Fruit fly (Drosophila melanogaster) whole organism, wandering third instar larva: ENCODE measurements around the gene Tl.

Experiments
- Abd-B ChIP-seq: fragments of >200 bp; optimal IDR thresholded peaks from 2 replicates; lab custom pipeline; 2017; ENCODE audit warnings: missing biosample characterization, missing genetic modification characterization
- CG32264 ChIP-seq: fragments of 200-800 bp; sonication (Bioruptor generic); optimal IDR thresholded peaks from 2 replicates; lab custom pipeline; 2016; ENCODE audit warnings: missing biosample characterization, missing genetic modification characterization
- CG9705 ChIP-seq: fragments of 200-800 bp; sonication (Bioruptor generic); optimal IDR thresholded peaks from 2 replicates; lab custom pipeline; 2018; ENCODE audit warnings: missing biosample characterization, mild to moderate bottlenecking, missing genetic modification characterization
- CrebA ChIP-seq: fragments of 200-800 bp; sonication (Bioruptor generic); optimal IDR thresholded peaks from 2 replicates; lab custom pipeline; 2016; ENCODE audit warnings: missing biosample characterization, mild to moderate bottlenecking, missing genetic modification characterization, borderline replicate concordance
- Dfd ChIP-seq: fragments of >200 bp; optimal IDR thresholded peaks from 2 replicates; lab custom pipeline; 2017; ENCODE audit warnings: missing biosample characterization, missing genetic modification characterization
- Dif ChIP-seq: fragments of 200-275, 200-300 bp; sonication (Bioruptor generic); optimal IDR thresholded peaks from 2 replicates; lab custom pipeline; 2018; ENCODE audit warnings: missing biosample characterization, missing genetic modification characterization; ENCODE audit not compliant: partially characterized antibody
- GATAd ChIP-seq: sonication (Bioruptor generic); optimal IDR thresholded peaks from 2 replicates; lab custom pipeline; 2016; ENCODE audit warnings: missing biosample characterization, missing genetic modification characterization
- HLH106 ChIP-seq: fragments of 200-800 bp; optimal IDR thresholded peaks from 3 replicates; lab custom pipeline; 2019; ENCODE audit warnings: missing biosample characterization, mild to moderate bottlenecking, missing genetic modification characterization, moderate library complexity
- Hnf4 ChIP-seq: fragments of 200-800 bp; sonication (Bioruptor generic); optimal IDR thresholded peaks from 2 replicates; lab custom pipeline; 2016; ENCODE audit warnings: missing biosample characterization, mild to moderate bottlenecking, missing genetic modification characterization
- Hr78 ChIP-seq: fragments of >200 bp; optimal IDR thresholded peaks from 2 replicates; lab custom pipeline; 2017; ENCODE audit warnings: missing biosample characterization, missing genetic modification characterization
- Hr83 ChIP-seq: fragments of 200-300 bp; sonication (Bioruptor generic); optimal IDR thresholded peaks from 2 replicates; lab custom pipeline; 2016; ENCODE audit warnings: missing biosample characterization, mild to moderate bottlenecking, missing genetic modification characterization, moderate library complexity; ENCODE audit not compliant: poor library complexity, severe bottlenecking
- Jra ChIP-seq: sonication (Bioruptor generic); optimal IDR thresholded peaks from 2 replicates; lab custom pipeline; 2016; ENCODE audit warnings: missing biosample characterization, missing genetic modification characterization
- Mio ChIP-seq: sonication (Bioruptor generic); optimal IDR thresholded peaks from 2 replicates; lab custom pipeline; 2016; ENCODE audit warnings: missing biosample characterization, missing genetic modification characterization
- Myc ChIP-seq: fragments of >200 bp; optimal IDR thresholded peaks from 2 replicates; lab custom pipeline; 2017
- N ChIP-seq: fragments of >200 bp; optimal IDR thresholded peaks from 2 replicates; lab custom pipeline; 2018; ENCODE audit warnings: missing biosample characterization, missing external identifiers, missing genetic modification characterization
- OdsH ChIP-seq: fragments of 200-800 bp; sonication (Bioruptor generic); optimal IDR thresholded peaks from 2 replicates; lab custom pipeline; 2016; ENCODE audit warnings: missing biosample characterization, mild to moderate bottlenecking, missing genetic modification characterization
- Rel ChIP-seq, 2 experiments: fragments of 200-800 bp; sonication (Bioruptor generic) in 1 of 2; optimal IDR thresholded peaks; 2 replicates in 1 of 2; 3 replicates in 1 of 2; lab custom pipeline; 2016 to 2019; ENCODE audit warnings: mild to moderate bottlenecking in 2 of 2, missing biosample characterization in 2 of 2, missing genetic modification characterization in 2 of 2, moderate library complexity in 1 of 2
- Sp1 ChIP-seq: fragments of 200-800 bp; sonication (Bioruptor generic); optimal IDR thresholded peaks from 3 replicates; lab custom pipeline; 2019; ENCODE audit warnings: missing biosample characterization, mild to moderate bottlenecking, missing genetic modification characterization, moderate library complexity
- Vsx2 ChIP-seq: fragments of 200-300, 225-300 bp; sonication (Bioruptor generic); optimal IDR thresholded peaks from 2 replicates; lab custom pipeline; 2018; ENCODE audit warnings: missing biosample characterization, missing genetic modification characterization; ENCODE audit not compliant: partially characterized antibody
- br ChIP-seq: fragments of 200-800 bp; sonication (Bioruptor generic); optimal IDR thresholded peaks from 2 replicates; lab custom pipeline; 2016; ENCODE audit warnings: missing biosample characterization, missing genetic modification characterization
- brk ChIP-seq: fragments of 200-800 bp; sonication (Bioruptor generic); optimal IDR thresholded peaks from 2 replicates; lab custom pipeline; 2016; ENCODE audit warnings: missing biosample characterization, mild to moderate bottlenecking, missing genetic modification characterization
- dl ChIP-seq, 2 experiments: fragments of 175-275, 200-275 bp in 1 of 2; fragments of 200-275 bp in 1 of 2; sonication (Bioruptor generic); optimal IDR thresholded peaks; lab custom pipeline; 2018; ENCODE audit warnings: mild to moderate bottlenecking in 2 of 2, missing biosample characterization in 2 of 2, missing genetic modification characterization in 2 of 2, moderate library complexity in 2 of 2; ENCODE audit not compliant: partially characterized antibody in 2 of 2, insufficient read depth in 1 of 2
- dmrt93B ChIP-seq: fragments of 200-800 bp; sonication (Bioruptor generic); optimal IDR thresholded peaks from 2 replicates; lab custom pipeline; 2018; ENCODE audit warnings: missing biosample characterization, mild to moderate bottlenecking, missing genetic modification characterization
- dsf ChIP-seq: sonication (Bioruptor generic); optimal IDR thresholded peaks from 2 replicates; lab custom pipeline; 2016; ENCODE audit warnings: missing biosample characterization, missing genetic modification characterization, borderline replicate concordance
- ey ChIP-seq: fragments of 200-800 bp; sonication (Bioruptor generic); optimal IDR thresholded peaks from 2 replicates; lab custom pipeline; 2016; ENCODE audit warnings: missing biosample characterization, missing genetic modification characterization
- foxo ChIP-seq, 2 experiments: fragments of 200-800 bp; sonication (Bioruptor generic); optimal IDR thresholded peaks; 2 replicates in 1 of 2; 3 replicates in 1 of 2; lab custom pipeline; 2016 to 2017; ENCODE audit warnings: missing biosample characterization in 2 of 2, missing genetic modification characterization in 2 of 2
- fru ChIP-seq: fragments of 200-800 bp; sonication (Bioruptor generic); optimal IDR thresholded peaks from 3 replicates; lab custom pipeline; 2016; ENCODE audit warnings: missing biosample characterization, mild to moderate bottlenecking, missing genetic modification characterization
- h ChIP-seq: fragments of 200-800 bp; sonication (Bioruptor generic); optimal IDR thresholded peaks from 3 replicates; lab custom pipeline; 2016; ENCODE audit warnings: missing biosample characterization, mild to moderate bottlenecking, missing genetic modification characterization
- jim ChIP-seq: fragments of 175-275, 200-325 bp; sonication (Bioruptor generic); optimal IDR thresholded peaks from 2 replicates; lab custom pipeline; 2016; ENCODE audit warnings: missing biosample characterization, mild to moderate bottlenecking, missing genetic modification characterization
- lola ChIP-seq: fragments of >200 bp; optimal IDR thresholded peaks from 2 replicates; lab custom pipeline; 2017; ENCODE audit warnings: missing biosample characterization, missing genetic modification characterization
- pan ChIP-seq: fragments of >200 bp; optimal IDR thresholded peaks from 2 replicates; lab custom pipeline; 2017
- psq ChIP-seq: fragments of 200-800 bp; sonication (Bioruptor generic); optimal IDR thresholded peaks from 3 replicates; lab custom pipeline; 2017; ENCODE audit warnings: missing biosample characterization, mild to moderate bottlenecking, missing genetic modification characterization, moderate library complexity
- rgr ChIP-seq: fragments of 200-800 bp; sonication (Bioruptor generic); optimal IDR thresholded peaks from 3 replicates; lab custom pipeline; 2016; ENCODE audit warnings: missing biosample characterization, mild to moderate bottlenecking, missing genetic modification characterization
- sage ChIP-seq: fragments of 200-800 bp; sonication (Bioruptor generic); optimal IDR thresholded peaks from 2 replicates; lab custom pipeline; 2016; ENCODE audit warnings: missing biosample characterization, mild to moderate bottlenecking, missing genetic modification characterization
- sv ChIP-seq: fragments of 200-800 bp; sonication (Bioruptor generic); optimal IDR thresholded peaks from 3 replicates; lab custom pipeline; 2016; ENCODE audit warnings: missing biosample characterization, missing genetic modification characterization
- tai ChIP-seq: sonication (Bioruptor generic); optimal IDR thresholded peaks from 2 replicates; lab custom pipeline; 2016; ENCODE audit warnings: missing biosample characterization, missing genetic modification characterization
- usp ChIP-seq: fragments of >200 bp; optimal IDR thresholded peaks from 2 replicates; lab custom pipeline; 2017; ENCODE audit warnings: missing biosample characterization, missing genetic modification characterization
- woc ChIP-seq: sonication (Bioruptor generic); optimal IDR thresholded peaks from 2 replicates; lab custom pipeline; 2016; ENCODE audit warnings: missing biosample characterization, mild to moderate bottlenecking, missing genetic modification characterization

Tl gene

DNA sequence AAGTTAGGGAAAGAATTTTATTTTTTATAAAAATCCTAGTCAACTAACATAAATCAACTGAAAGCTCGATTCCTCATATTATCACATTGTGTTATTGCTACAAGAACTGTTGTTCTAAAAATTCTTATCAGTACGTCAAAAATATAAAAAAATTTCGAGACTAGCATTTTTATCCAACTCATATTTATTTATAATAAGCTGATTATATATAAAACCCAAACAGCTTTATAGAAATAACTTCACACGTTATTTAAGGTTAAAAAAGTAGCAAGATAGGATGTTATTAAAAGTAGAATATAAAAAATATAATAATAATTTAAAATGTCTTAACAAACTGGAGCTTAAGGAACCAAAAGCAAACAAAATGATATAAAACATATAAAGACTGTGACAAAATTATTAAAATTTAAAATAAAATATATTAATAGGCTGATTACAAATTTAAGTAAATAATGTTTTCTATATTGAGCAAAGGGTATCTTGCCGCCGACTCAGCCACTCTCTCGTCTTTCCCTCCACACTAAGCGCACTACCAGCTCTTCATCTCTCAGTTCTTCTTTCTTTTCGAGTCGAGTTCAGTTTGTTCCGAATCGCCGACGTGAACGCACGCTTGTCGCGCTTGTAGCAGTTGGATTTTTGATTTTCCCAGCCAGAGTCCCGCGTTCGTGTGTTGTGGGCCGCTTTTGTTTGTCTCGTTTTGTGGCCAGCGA is at the start of gene Tl:
Tl (plus strand) TSS at position 573 of the 710 bp plus-strand sequence.
- TF ChIP-seq brk (GFP tag; lab: Kevin White, UChicago) (no peak), jim (peak; percentile 75), tai (GFP tag; lab: Kevin White, UChicago) (no peak), CrebA (GFP tag; lab: Kevin White, UChicago) (no peak), Dif (GFP tag; lab: Kevin White, UChicago) (peak; percentile 75), CG9705 (no peak), Hnf4 (GFP tag; lab: Kevin White, UChicago) (peak; percentile 52), Myc (lab: Kevin White, UChicago) (no peak), dsf (GFP tag; lab: Kevin White, UChicago) (no peak), Hr83 (GFP tag; lab: Kevin White, UChicago) (peak; percentile 66), Rel (GFP tag; optimal IDR thresholded peaks at IDR 0.05; lab: Kevin White, UChicago) (no peak), Rel (tag; optimal IDR thresholded peaks at IDR 0.05; lab: Kevin White, UChicago) (peak; percentile 18), lola (GFP tag; lab: Kevin White, UChicago) (no peak), dl (GFP tag; optimal IDR thresholded peaks at IDR 0.05; lab: Kevin White, UChicago; ENCODE audit: insufficient read depth in 1 of 2, partially characterized antibody in 2 of 2) (peak in 1 of 2 experiments; percentile 37), Sp1 (no peak), dmrt93B (GFP tag; lab: Kevin White, UChicago) (no peak), pan (lab: Kevin White, UChicago) (peak; percentile 56), Vsx2 (GFP tag; lab: Kevin White, UChicago) (peak; percentile 35), HLH106 (tag; lab: Kevin White, UChicago) (peak; percentile 36), sage (GFP tag; lab: Kevin White, UChicago) (no peak), Mio (GFP tag; lab: Kevin White, UChicago) (no peak), usp (GFP tag; lab: Kevin White, UChicago) (no peak), Hr78 (no peak), foxo (GFP tag; optimal IDR thresholded peaks at IDR 0.05; lab: Kevin White, UChicago) (peak in 1 of 2 experiments; percentile 6), Dfd (GFP tag; lab: Kevin White, UChicago) (no peak), rgr (GFP tag; lab: Kevin White, UChicago) (no peak), psq (GFP tag; lab: Kevin White, UChicago) (peak; percentile 43), CG32264 (GFP tag; lab: Kevin White, UChicago) (no peak), Jra (GFP tag; lab: Kevin White, UChicago) (no peak), Abd-B (GFP tag; lab: Kevin White, UChicago) (no peak), sv (GFP tag; lab: Kevin White, UChicago) (no peak), GATAd (GFP tag; lab: Kevin White, UChicago) (no peak), br (GFP tag; lab: Kevin White, UChicago) (no peak), OdsH (GFP tag; lab: Kevin White, UChicago) (no peak), woc (GFP tag; lab: Kevin White, UChicago) (peak; percentile 53), ey (no peak), fru (GFP tag; lab: Kevin White, UChicago) (no peak), h (no peak), N (GFP tag; lab: Kevin White, UChicago) (no peak)

DNA sequence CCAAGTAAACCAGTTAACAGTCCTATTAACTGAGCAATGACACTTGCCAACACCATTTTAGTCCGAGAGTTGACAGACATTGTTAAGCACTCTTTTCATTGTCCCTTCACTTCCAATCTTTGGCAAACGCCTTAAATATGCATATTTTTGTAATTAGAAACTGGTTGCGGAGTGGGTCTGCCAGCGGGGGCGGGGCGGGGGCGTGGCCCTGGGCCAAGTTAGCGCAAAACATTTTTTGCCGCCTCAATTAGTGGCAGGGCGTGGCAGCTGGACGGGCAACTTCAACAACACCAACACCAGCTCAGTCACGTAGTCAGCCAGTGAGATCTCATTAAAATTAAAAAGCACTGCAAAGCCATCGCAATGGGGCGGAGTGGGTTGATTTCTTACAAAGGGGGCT is 37.1 kb upstream of the Tl start:
- no peak for TF ChIP-seq lola (GFP tag; lab: Kevin White, UChicago)
- TF ChIP-seq sv (GFP tag; lab: Kevin White, UChicago): no peak
- no peak for TF ChIP-seq dl (GFP tag; optimal IDR thresholded peaks at IDR 0.05; lab: Kevin White, UChicago; ENCODE audit: insufficient read depth in 1 of 2, partially characterized antibody in 2 of 2)
- TF ChIP-seq foxo (GFP tag; optimal IDR thresholded peaks at IDR 0.05; lab: Kevin White, UChicago): no peak
- peak; percentile 97 for TF ChIP-seq Dfd (GFP tag; lab: Kevin White, UChicago)
